In the genomic region with DNA sequence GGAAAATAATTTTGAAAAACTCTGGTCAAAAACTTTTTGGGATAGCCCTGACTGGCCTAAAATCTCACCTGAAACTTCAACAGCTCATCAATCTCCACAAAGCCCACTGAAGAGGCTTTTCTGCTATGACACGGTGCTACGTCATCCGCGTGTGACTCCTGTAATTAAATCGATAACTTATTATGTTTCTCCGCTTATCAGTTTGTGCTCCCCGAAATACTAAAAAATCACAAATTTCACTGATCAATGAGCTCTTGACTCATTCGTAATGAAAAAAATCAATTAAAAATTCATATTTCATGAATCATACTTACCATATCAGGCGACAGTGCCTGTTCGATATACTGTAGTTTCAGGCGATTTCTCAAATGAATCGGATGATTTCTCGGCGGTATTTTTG, we compare ENCODE assay signal across 4 worm cellular contexts.
A peak's percentile ranks its signal among the peaks of the same experiment; 100 is the strongest.
TF ChIP-seq lines count a peak whose summit lies in the region.

No protein-coding gene starts in this region.

TF ChIP-seq in whole organism, L1 larva, 84 proteins besides CTCF, POLR2A, EP300 and RAD21:
- TF ChIP-seq elt-2 (tag; optimal IDR thresholded peaks at IDR 0.05; lab: Kevin White, UChicago) (peak; percentile 18), unc-86 (tag; optimal IDR thresholded peaks at IDR 0.05; lab: Kevin White, UChicago) (no peak), C04F5.9 (tag; optimal IDR thresholded peaks at IDR 0.05; lab: Kevin White, UChicago) (no peak), nhr-237 (tag; optimal IDR thresholded peaks at IDR 0.05; lab: Kevin White, UChicago) (no peak), hpl-2 (GFP tag; optimal IDR thresholded peaks at IDR 0.05; lab: Kevin White, UChicago) (no peak), unc-130 (tag; optimal IDR thresholded peaks at IDR 0.05; lab: Kevin White, UChicago) (no peak), C34B4.2 (tag; optimal IDR thresholded peaks at IDR 0.05; lab: Kevin White, UChicago) (no peak), mdl-1 (tag; optimal IDR thresholded peaks at IDR 0.05; lab: Kevin White, UChicago) (no peak), nhr-71 (tag; optimal IDR thresholded peaks at IDR 0.05; lab: Kevin White, UChicago) (no peak), nhr-76 (tag; optimal IDR thresholded peaks at IDR 0.05; lab: Kevin White, UChicago) (no peak), lin-35 (GFP tag; optimal IDR thresholded peaks at IDR 0.05; lab: Kevin White, UChicago) (peak in 1 of 2 experiments; percentile 4), fkh-10 (GFP tag; optimal IDR thresholded peaks at IDR 0.05; lab: Kevin White, UChicago) (no peak), lin-39 (tag; optimal IDR thresholded peaks at IDR 0.05; lab: Kevin White, UChicago) (no peak), tbx-2 (tag; optimal IDR thresholded peaks at IDR 0.05; lab: Kevin White, UChicago) (no peak)
TF ChIP-seq in whole organism, L1 larva: peak in this region for 2.

TF ChIP-seq in whole organism, L2 larva, 48 proteins besides CTCF, POLR2A, EP300 and RAD21:
- TF ChIP-seq nhr-23 (tag; optimal IDR thresholded peaks at IDR 0.05; lab: Kevin White, UChicago) (no peak), nhr-6 (tag; optimal IDR thresholded peaks at IDR 0.05; lab: Kevin White, UChicago) (no peak), sma-9 (GFP tag; optimal IDR thresholded peaks at IDR 0.05; lab: Kevin White, UChicago) (no peak), sma-9 (tag; optimal IDR thresholded peaks at IDR 0.05; lab: Kevin White, UChicago) (no peak), fos-1 (tag; optimal IDR thresholded peaks at IDR 0.05; lab: Kevin White, UChicago) (peak; percentile 79), snpc-4 (tag; optimal IDR thresholded peaks at IDR 0.05; lab: Kevin White, UChicago) (no peak), nhr-129 (tag; optimal IDR thresholded peaks at IDR 0.05; lab: Kevin White, UChicago) (no peak), egl-27 (tag; optimal IDR thresholded peaks at IDR 0.05; lab: Kevin White, UChicago) (no peak), mbf-1 (tag; optimal IDR thresholded peaks at IDR 0.05; lab: Kevin White, UChicago) (no peak), zag-1 (tag; optimal IDR thresholded peaks at IDR 0.05; lab: Kevin White, UChicago) (no peak)

TF ChIP-seq in whole organism, L3 larva, 47 proteins besides CTCF, POLR2A, EP300 and RAD21:
- TF ChIP-seq unc-62 (GFP tag; optimal IDR thresholded peaks at IDR 0.05; lab: Kevin White, UChicago): no peak
- TF ChIP-seq pqm-1 (tag; optimal IDR thresholded peaks at IDR 0.05; lab: Kevin White, UChicago): peak; percentile 68
- TF ChIP-seq nhr-76 (tag; optimal IDR thresholded peaks at IDR 0.05; lab: Kevin White, UChicago): no peak
- TF ChIP-seq elt-2 (tag; optimal IDR thresholded peaks at IDR 0.05; lab: Kevin White, UChicago): peak; percentile 38
TF ChIP-seq in whole organism, L3 larva: peak in this region for 2.

TF ChIP-seq in whole organism, L4 larva, 104 proteins besides CTCF, POLR2A, EP300 and RAD21:
- 0 out of 2 replicates have a peak, but pooled peaks have one; percentile 7 for TF ChIP-seq tra-1 (GFP tag; IDR thresholded peaks at IDR 0.05; lab: Robert Waterston, UW)
- TF ChIP-seq aly-2 (tag; optimal IDR thresholded peaks at IDR 0.05; lab: Kevin White, UChicago): no peak
- TF ChIP-seq hlh-11 (tag; optimal IDR thresholded peaks at IDR 0.05; lab: Kevin White, UChicago): peak; percentile 2
- peak; percentile 64 for TF ChIP-seq dve-1 (tag; optimal IDR thresholded peaks at IDR 0.05; lab: Kevin White, UChicago; ENCODE audit: insufficient read depth)
- peak; percentile 52; the same call in 1 of the 2 replicates for TF ChIP-seq dmd-6 (GFP tag; IDR thresholded peaks at IDR 0.05; lab: Robert Waterston, UW)
- TF ChIP-seq pqm-1 (tag; optimal IDR thresholded peaks at IDR 0.05; lab: Kevin White, UChicago): peak; percentile 58
- TF ChIP-seq egl-27 (tag; optimal IDR thresholded peaks at IDR 0.05; lab: Kevin White, UChicago): no peak
- TF ChIP-seq nhr-102 (tag; optimal IDR thresholded peaks at IDR 0.05; lab: Kevin White, UChicago): no peak
- no peak for TF ChIP-seq daf-16 (GFP tag; optimal IDR thresholded peaks at IDR 0.05; lab: Kevin White, UChicago)
- TF ChIP-seq daf-16 (tag; optimal IDR thresholded peaks at IDR 0.05; lab: Kevin White, UChicago): peak; percentile 19
- peak; percentile 60 for TF ChIP-seq nhr-28 (tag; optimal IDR thresholded peaks at IDR 0.05; lab: Kevin White, UChicago)
- TF ChIP-seq php-3 (GFP tag; IDR thresholded peaks at IDR 0.05; lab: Robert Waterston, UW): peak; percentile 60; the same call in 1 of the 2 replicates
- TF ChIP-seq cey-2 (tag; optimal IDR thresholded peaks at IDR 0.05; lab: Kevin White, UChicago; ENCODE audit: borderline replicate concordance, insufficient read depth): no peak
